Fruit fly (Drosophila melanogaster) whole organism, embryonic: ENCODE measurements around the gene CG7069.

Experiments used
- Awh ChIP-seq: fragments of 200-800 bp; sonication (Bioruptor generic); IDR thresholded peaks from 2 replicates; pipeline ENCODE4, ENCODE4 v1.3.6; 2022; ENCODE audit warnings: missing biosample characterization, missing genetic modification characterization
- CG11504 ChIP-seq: fragments of 200-800 bp; sonication (Bioruptor generic); optimal IDR thresholded peaks from 3 replicates; lab custom pipeline; 2019; ENCODE audit warnings: missing biosample characterization, mild to moderate bottlenecking, missing genetic modification characterization, moderate library complexity
- CG2889 ChIP-seq: fragments of 200-800 bp; sonication (Bioruptor generic); IDR thresholded peaks from 3 replicates; pipeline ENCODE4 v1.3.6; 2022; ENCODE audit warnings: missing biosample characterization, missing genetic modification characterization
- CG9817 ChIP-seq: fragments of 200-800 bp; sonication (Bioruptor generic); optimal IDR thresholded peaks from 2 replicates; lab custom pipeline; 2018; ENCODE audit warnings: missing biosample characterization, mild to moderate bottlenecking, missing genetic modification characterization, moderate library complexity
- CG9932 ChIP-seq: fragments of 200-800 bp; sonication (Bioruptor generic); IDR thresholded peaks from 2 replicates; pipeline ENCODE4 v1.3.6; 2022; ENCODE audit warnings: missing biosample characterization, missing genetic modification characterization
- D ChIP-seq, 2 experiments: fragments of 200-800 bp in 1 of 2; fragments of >200 bp in 1 of 2; sonication (Bioruptor generic) in 1 of 2; optimal IDR thresholded peaks; 2 replicates in 1 of 2; 3 replicates in 1 of 2; lab custom pipeline; 2017; ENCODE audit warnings: mild to moderate bottlenecking in 1 of 2, missing biosample characterization in 1 of 2, missing genetic modification characterization in 1 of 2, missing genetic modification reagents in 1 of 2
- Dfd ChIP-seq, 2 experiments: fragments of >200 bp; optimal IDR thresholded peaks; 2 replicates each; lab custom pipeline; 2017; ENCODE audit warnings: missing biosample characterization in 2 of 2, missing genetic modification characterization in 2 of 2
- TFAM ChIP-seq: fragments of 200-800 bp; sonication (Bioruptor generic); optimal IDR thresholded peaks from 2 replicates; lab custom pipeline; 2017; ENCODE audit warnings: missing biosample characterization, missing genetic modification characterization, inconsistent platforms
- gem ChIP-seq: fragments of 200-800 bp; sonication (Bioruptor generic); optimal IDR thresholded peaks from 2 replicates; lab custom pipeline; 2019; ENCODE audit warnings: missing biosample characterization, mild to moderate bottlenecking, missing genetic modification characterization, moderate library complexity
- pfk ChIP-seq: fragments of 200-800 bp; sonication (Bioruptor generic); optimal IDR thresholded peaks from 2 replicates; lab custom pipeline; 2018; ENCODE audit warnings: missing biosample characterization, mild to moderate bottlenecking, missing genetic modification characterization, moderate library complexity
- pzg ChIP-seq: fragments of 200-800 bp; sonication (Bioruptor generic); optimal IDR thresholded peaks from 3 replicates; lab custom pipeline; 2018; ENCODE audit warnings: missing biosample characterization, mild to moderate bottlenecking, missing genetic modification characterization, moderate library complexity
- so ChIP-seq: fragments of 200-800 bp; sonication (Bioruptor generic); IDR thresholded peaks from 3 replicates; pipeline ENCODE4 v1.3.6; 2022; ENCODE audit warnings: missing biosample characterization, missing genetic modification characterization
- sr ChIP-seq: fragments of 200-800 bp; sonication (Bioruptor generic); IDR thresholded peaks from 3 replicates; pipeline ENCODE4 v1.3.6; 2022; ENCODE audit warnings: missing biosample characterization, missing genetic modification characterization
- trh ChIP-seq: fragments of 200-800 bp; sonication (Bioruptor generic); optimal IDR thresholded peaks from 2 replicates; lab custom pipeline; 2016; ENCODE audit warnings: missing biosample characterization, missing genetic modification characterization

DNA sequence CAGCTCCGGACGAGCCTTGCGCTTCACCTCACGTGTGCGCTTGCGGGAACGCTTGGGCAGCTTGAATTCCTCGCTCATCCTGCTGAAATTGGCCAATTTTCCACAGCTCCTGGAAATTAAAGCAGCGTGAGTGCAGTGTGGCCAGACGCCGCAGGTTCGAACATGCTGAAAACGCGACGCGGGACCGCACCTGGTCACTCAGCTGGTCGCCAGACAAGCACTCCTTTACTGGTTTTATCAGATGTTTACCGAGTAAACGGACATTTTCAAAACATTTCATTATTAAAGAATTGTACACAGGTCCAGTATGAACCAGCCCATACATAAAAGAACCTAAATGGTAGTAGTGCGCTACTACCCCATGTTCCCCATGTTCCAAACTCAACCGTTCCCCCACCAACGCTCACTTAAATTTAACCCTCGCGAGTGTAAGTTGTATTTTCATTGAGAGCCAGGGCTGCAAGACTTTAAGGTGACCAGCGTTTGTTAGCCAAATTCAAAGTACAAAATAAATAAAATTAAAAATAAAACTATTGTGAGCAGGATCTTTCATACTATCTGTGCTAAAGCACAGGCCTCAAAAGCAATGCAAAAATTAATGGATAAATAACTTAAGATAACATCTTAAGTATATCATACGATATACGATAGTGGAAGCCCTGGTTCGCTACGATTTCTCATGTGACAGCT is 10.3 kb upstream of the CG7069 start, which contains the start of the genes JMJD6, CG7071 and Muted:
- TF ChIP-seq trh (GFP tag; lab: Kevin White, UChicago): peak; percentile 54
- peak; percentile 90 for TF ChIP-seq so (GFP tag; lab: Robert Waterston, UW)
- peak; percentile 90 for TF ChIP-seq CG2889 (GFP tag; lab: Robert Waterston, UW)
- peak; percentile 95 for TF ChIP-seq CG9817 (tag; lab: Kevin White, UChicago)
- peak; percentile 23 for TF ChIP-seq D (optimal IDR thresholded peaks at IDR 0.05; lab: Kevin White, UChicago)
- peak; percentile 70 for TF ChIP-seq D (GFP tag; optimal IDR thresholded peaks at IDR 0.05; lab: Kevin White, UChicago)
- TF ChIP-seq sr (GFP tag; lab: Robert Waterston, UW): peak; percentile 55; the same call in 1 of the 3 replicates
- TF ChIP-seq CG11504 (tag; lab: Kevin White, UChicago): peak; percentile 86
- no peak for TF ChIP-seq TFAM (GFP tag; lab: Kevin White, UChicago)
- TF ChIP-seq pzg: peak; percentile 79
- TF ChIP-seq Awh: peak; percentile 85
- TF ChIP-seq pfk (GFP tag; lab: Kevin White, UChicago): peak; percentile 97
- TF ChIP-seq gem (tag; lab: Kevin White, UChicago): peak; percentile 95
- no peak for TF ChIP-seq Dfd (GFP tag; optimal IDR thresholded peaks at IDR 0.05; lab: Kevin White, UChicago)
- TF ChIP-seq CG9932: peak; percentile 98
